Worm (Caenorhabditis elegans): Measurements from ENCODE around the gene clik-2.

Gene clik-2

DNA sequence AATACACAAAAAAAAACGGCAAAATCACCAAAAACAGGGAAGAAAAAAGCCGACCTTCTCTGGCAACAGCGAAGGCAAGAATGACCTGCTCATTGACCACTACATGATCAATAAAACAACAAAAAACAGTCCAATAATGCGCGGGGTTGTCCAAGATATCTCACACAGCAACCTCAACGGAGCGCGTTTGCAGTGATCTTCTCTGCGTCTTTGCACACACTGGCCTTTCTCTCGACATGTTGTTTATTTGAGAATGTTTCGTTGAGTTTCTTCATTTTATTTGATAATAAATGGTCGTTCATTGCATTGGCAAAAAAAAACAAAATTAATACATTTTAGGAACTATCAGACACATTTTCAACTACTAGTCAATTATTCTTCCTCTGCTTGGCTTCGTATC lies 27.4 kb downstream of the clik-2 start:
- TF ChIP-seq dao-5 (tag; optimal IDR thresholded peaks at IDR 0.05): no peak
- TF ChIP-seq him-1 (tag; optimal IDR thresholded peaks at IDR 0.05): no peak
- TF ChIP-seq W03F9.2 (tag; optimal IDR thresholded peaks at IDR 0.05): no peak

DNA sequence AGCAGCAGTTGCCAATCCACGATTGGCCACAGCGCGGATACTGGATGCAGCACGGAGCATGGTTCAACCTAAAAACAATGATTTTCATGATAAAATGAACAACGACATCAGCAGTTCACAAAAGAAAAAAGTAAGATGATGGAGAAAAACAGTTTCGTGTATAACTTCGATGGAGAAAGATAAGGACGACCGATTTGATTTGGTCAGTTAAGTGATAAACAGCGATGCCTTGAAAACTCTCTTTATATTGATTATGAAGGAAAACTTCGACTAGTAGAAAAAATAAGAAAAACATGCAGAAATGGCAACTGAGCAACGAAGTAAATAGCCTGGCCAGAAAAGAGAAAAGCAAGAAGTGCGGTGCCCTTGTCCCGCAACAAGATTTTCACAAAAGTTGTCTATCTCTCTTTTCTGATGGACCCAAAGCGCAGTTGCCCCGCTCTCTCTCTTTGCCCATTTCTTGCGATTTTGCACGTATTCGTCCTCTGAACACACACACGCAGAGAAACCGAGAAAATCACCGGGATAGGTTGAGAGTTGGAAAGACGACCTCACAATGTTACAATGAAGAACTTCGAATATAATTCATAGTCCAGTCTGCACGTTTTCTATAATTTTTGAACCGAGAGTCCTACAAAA lies 28.0 kb downstream of the clik-2 start, which contains the start of gene pcca-1:
Gene pcca-1, minus strand, starts transcription at position 68 of the 639 bp plus-strand sequence.
- TF ChIP-seq W03F9.2 (tag; optimal IDR thresholded peaks at IDR 0.05): no peak
- no peak for TF ChIP-seq dao-5 (tag; optimal IDR thresholded peaks at IDR 0.05)
- no peak for TF ChIP-seq him-1 (tag; optimal IDR thresholded peaks at IDR 0.05)

DNA sequence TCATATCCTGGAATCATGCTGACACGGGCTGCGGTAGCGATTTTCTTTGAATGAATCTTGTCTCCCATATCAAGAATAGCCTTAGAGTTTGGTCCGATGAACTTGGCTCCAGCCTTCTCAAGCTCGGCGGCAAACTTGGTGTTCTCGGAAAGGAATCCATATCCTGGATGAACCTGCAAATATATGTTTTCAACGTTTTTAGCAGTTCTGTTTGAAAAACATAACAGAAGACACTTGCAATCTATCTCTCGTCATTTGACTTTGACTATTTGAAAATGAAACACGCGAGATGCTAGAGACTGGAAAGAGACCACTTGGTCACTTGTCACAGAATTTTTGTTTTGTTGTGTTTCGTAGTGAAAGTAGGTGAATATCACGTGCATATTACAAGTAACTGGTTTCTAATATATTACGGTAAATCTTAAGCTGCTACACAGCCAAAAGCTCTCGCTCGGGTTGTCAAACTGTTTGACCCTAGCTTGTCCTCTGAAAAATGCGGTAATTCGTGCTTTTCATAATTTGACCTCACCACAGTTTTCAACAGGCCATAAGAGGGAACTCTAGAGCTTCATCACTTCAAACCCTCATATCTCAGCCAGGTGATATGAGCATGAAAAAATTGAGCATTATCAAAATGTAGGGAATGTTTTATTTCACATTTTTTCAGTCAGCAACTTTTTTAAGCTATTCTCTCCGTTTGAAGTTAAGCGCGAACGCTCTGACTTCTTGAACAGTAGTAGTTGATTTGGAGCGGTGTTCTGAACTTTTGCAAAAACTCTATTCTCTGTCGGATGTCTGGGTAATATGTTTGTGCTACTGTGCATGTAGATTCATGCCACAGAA lies 29.2 kb downstream of the clik-2 start:
- TF ChIP-seq him-1 (tag; optimal IDR thresholded peaks at IDR 0.05): no peak
- TF ChIP-seq dao-5 (tag; optimal IDR thresholded peaks at IDR 0.05): no peak
- TF ChIP-seq W03F9.2 (tag; optimal IDR thresholded peaks at IDR 0.05): no peak

DNA sequence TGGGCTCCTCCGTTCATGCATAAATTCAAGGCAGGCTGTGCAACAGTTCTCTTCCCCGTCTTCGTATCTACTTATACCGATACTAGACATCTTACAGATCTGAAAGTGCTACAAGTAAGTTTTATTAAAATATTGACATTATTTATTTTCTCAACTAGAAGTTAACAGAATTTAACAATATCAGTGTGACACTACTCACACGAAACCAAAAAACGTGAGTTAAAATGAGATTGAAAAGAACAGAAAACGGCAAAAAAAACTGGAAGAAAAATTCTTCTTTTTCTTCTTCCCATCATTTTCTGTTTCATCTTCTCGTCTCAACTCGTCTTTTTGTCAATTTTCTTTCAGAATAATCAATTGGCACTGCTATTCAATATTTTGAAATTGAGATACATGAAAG lies 32.1 kb downstream of the clik-2 start, which contains the start of gene F27D9.12:
Gene F27D9.12, minus strand, starts transcription at position 101 of the 400 bp plus-strand sequence.
- no peak for TF ChIP-seq W03F9.2 (tag; optimal IDR thresholded peaks at IDR 0.05)
- TF ChIP-seq him-1 (tag; optimal IDR thresholded peaks at IDR 0.05): no peak
- TF ChIP-seq dao-5 (tag; optimal IDR thresholded peaks at IDR 0.05): no peak

DNA sequence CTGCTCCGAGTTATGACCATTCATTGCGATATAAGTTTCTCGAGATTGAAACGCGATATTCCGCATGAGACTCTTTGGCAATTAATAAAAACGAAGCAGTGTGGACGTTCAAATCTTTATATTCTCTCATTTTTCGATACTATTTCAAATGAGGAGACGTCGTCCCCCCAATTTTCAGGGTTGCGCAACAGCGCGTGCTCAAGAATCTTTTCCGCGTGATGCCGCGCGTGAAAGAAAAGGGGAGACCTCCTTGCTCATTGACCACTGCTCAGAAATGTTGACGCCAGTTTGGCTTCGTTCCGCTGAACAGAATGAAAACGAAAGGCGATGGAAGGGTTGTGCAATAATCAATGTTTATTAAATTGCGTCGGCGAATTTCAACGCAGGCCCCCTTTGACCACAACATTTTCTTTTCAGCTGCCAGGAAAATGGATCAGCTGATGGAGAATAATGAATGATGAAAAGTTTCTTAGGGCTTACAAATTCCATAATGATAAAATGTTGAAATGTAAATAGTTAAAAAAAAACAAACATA lies 33.5 kb downstream of the clik-2 start:
- TF ChIP-seq W03F9.2 (tag; optimal IDR thresholded peaks at IDR 0.05) (no peak), dao-5 (tag; optimal IDR thresholded peaks at IDR 0.05) (no peak), him-1 (tag; optimal IDR thresholded peaks at IDR 0.05) (no peak)

DNA sequence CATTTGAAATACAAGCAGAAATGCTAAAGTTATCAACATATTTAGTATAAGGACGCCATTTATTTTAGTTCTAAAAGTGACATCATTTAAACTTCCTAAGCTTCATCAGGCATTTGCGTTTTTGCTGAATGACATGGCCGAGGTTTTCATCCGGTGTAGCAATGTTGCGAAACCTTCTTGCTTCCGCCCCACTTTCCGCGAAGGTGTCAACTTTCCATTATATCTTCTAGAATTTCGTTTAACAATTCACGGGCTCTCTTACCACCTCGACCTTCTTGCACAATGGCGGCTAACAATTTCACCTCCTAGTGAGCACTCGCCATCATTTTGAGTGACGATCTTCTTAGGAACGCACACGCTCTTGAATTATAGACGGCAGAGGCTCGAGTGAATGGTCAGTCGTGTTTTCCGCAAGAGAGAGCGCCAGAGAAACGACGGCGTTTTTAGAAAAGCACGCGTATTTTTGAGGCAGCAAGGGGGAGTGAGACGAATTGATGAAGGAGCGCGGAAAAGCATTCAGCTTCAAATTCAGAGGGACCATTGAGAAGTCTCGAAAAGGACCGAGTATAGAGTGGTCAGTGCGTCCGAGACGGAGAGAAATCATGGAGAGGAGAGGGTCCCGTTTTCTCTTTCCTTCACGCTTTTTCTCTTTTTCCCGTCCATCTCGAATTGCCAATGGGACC lies 35.2 kb downstream of the clik-2 start:
- TF ChIP-seq him-1 (tag; optimal IDR thresholded peaks at IDR 0.05) (peak; percentile 30), W03F9.2 (tag; optimal IDR thresholded peaks at IDR 0.05) (no peak), dao-5 (tag; optimal IDR thresholded peaks at IDR 0.05) (no peak)

DNA sequence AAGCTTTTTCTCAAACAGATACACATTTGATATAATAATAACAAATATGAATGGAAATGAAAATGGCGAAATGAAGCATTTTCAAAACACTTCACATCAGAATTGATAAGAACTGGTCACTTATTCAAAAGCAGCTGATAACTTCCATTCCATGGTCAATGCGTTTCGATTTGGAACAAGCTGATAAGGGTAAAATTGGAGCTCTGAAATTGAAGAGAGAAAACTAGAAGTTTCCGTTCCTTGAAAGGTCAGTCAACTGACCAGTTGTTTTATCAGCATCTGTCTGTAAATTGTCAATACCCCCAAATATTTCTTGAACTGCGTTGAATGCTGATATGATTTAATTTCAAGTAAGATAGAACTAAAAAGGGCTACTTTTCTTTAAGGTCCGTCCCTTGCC lies 36.7 kb downstream of the clik-2 start:
- TF ChIP-seq dao-5 (tag; optimal IDR thresholded peaks at IDR 0.05): no peak
- TF ChIP-seq him-1 (tag; optimal IDR thresholded peaks at IDR 0.05): no peak
- TF ChIP-seq W03F9.2 (tag; optimal IDR thresholded peaks at IDR 0.05): no peak

DNA sequence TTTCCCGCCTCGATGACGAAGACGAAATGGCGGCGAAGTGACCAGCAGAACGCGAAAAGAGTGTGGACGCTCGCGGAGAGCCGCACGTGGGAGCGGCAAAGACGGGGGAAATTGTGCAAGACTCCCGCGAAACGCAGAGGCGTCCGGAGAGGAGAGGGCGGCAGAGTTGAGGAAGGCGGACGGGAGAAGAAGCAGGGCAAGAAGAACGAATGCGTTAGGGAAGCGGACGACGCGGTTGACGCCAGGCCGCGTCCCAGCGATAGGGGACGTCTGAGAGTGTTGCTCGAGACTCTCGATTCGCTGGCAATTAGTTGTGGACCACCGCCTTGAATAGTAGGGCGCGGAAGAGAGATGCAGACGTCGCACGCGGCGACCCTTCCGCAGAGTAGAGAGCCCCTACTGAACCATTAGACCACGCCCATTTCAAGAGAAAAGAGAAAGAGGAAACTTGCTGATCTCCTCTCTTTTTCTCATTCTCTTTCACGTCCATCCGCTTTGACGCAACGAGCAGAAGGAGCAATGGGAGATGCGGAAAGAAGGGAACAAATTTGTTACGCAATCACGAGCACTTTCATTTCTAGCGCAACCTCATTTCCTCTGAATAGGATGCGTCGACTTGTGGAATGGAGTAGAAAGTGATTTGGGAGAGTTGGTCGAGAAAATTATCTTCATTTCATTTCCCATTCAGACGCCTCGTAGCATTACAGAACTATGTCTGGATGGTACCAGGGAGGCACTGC lies 37.6 kb downstream of the clik-2 start:
- TF ChIP-seq dao-5 (tag; optimal IDR thresholded peaks at IDR 0.05): no peak
- TF ChIP-seq W03F9.2 (tag; optimal IDR thresholded peaks at IDR 0.05): no peak
- TF ChIP-seq him-1 (tag; optimal IDR thresholded peaks at IDR 0.05): no peak

DNA sequence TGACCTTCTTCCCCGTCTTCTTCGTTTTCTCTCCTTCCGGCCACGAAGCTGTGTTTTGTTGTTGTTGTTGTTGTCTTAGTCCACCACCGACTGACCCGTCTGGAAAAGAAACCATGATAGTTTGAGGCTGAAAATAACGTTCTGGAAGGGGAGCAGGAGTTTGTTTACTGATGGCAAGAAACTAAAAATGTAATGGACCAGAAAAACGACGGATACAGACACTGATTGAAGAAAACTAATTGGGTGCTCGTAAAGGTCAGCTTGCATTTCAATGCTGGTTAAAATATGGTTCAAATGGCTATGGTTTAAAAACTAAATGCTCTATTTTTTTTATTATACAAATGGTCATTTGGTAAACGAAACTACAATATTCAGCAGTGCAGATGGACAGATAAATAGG lies 43.7 kb downstream of the clik-2 start, which contains the start of gene F26A10.2:
Gene F26A10.2, minus strand, starts transcription at position 101 of the 400 bp plus-strand sequence.
- TF ChIP-seq W03F9.2 (tag; optimal IDR thresholded peaks at IDR 0.05) (no peak), dao-5 (tag; optimal IDR thresholded peaks at IDR 0.05) (no peak), him-1 (tag; optimal IDR thresholded peaks at IDR 0.05) (no peak)

DNA sequence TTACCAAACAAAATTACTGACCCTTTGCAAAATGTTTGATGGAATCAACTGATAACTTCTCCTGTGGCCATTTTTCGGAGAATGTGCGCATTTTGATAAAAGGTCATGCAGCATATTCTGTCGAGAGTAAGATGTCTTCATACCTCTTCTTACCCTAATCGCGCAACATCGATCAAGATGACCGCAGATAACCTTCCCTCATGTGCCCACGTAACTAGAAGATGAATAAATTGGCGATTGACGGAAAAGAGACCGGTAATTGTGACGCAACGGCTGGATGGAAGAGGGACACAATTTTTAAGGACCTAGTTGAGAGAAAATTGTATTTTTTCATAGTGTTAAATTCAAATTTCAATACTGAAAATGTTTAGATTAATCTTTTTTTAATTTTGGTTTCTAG lies 48.2 kb downstream of the clik-2 start:
- no peak for TF ChIP-seq W03F9.2 (tag; optimal IDR thresholded peaks at IDR 0.05)
- no peak for TF ChIP-seq him-1 (tag; optimal IDR thresholded peaks at IDR 0.05)
- TF ChIP-seq dao-5 (tag; optimal IDR thresholded peaks at IDR 0.05): no peak

DNA sequence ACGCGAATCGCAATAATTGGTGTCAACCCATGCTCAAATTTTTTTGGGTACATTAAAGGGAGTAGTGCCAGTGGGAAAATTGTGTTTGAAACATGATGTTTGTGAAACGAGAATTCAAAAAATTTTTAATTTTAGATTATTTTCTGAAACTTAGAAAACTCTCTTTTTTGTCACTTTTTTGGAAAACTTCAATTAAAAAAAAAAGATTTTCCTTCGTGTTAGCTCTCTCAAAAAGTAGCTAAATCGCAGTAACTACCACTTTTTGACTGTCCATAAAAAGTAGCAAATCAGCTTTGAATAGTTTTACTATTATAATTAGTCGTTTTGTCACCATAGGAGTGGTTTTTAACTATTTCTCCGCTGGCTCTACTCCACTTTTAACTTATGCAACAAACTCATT lies 48.6 kb downstream of the clik-2 start:
- TF ChIP-seq dao-5 (tag; optimal IDR thresholded peaks at IDR 0.05) (no peak), W03F9.2 (tag; optimal IDR thresholded peaks at IDR 0.05) (no peak), him-1 (tag; optimal IDR thresholded peaks at IDR 0.05) (no peak)

DNA sequence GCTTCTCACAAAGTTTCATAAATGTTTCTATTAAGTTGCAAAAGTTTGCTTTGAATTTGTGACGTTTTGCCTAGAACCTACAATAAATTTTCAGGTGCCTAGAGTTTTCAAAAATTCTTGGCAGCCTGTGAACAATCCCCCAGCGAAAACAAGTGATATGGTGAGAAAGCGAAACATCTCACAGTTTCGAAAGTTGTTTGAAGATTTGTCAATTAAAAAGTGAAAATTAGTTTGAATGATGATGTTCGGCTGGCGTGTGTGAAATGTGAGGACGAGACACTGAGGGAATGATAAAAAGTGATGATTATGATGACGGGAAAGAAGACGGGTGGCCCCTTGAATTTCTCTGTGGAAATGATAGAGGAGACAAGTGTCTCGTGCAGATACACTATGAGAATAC lies 50.2 kb downstream of the clik-2 start:
- TF ChIP-seq W03F9.2 (tag; optimal IDR thresholded peaks at IDR 0.05) (no peak), him-1 (tag; optimal IDR thresholded peaks at IDR 0.05) (no peak), dao-5 (tag; optimal IDR thresholded peaks at IDR 0.05) (no peak)

Measured in whole organism, L4/young adult.